Worm (Caenorhabditis elegans) whole organism, L1 larva: ENCODE results near the gene C16B8.2.

Source experiments
- C04F5.9 ChIP-seq: sonication (generic microtip); optimal IDR thresholded peaks from 2 replicates; lab custom pipeline; 2016; ENCODE audit warnings: missing genetic modification characterization, missing compliant biosample characterization
- C34B4.2 ChIP-seq: sonication (generic microtip); optimal IDR thresholded peaks from 2 replicates; lab custom pipeline; 2017; ENCODE audit warnings: mild to moderate bottlenecking, missing genetic modification characterization, missing compliant biosample characterization
- aha-1 ChIP-seq: fragments of 150-350 bp; optimal IDR thresholded peaks from 2 replicates; lab custom pipeline; 2014; ENCODE audit warnings: missing biosample characterization, missing genetic modification characterization
- aly-2 ChIP-seq: fragments of 150-350 bp; optimal IDR thresholded peaks from 2 replicates; lab custom pipeline; 2014; ENCODE audit warnings: missing biosample characterization, missing genetic modification characterization
- ama-1 ChIP-seq: fragments of 150-350 bp; optimal IDR thresholded peaks from 2 replicates; lab custom pipeline; 2014
- ceh-8 ChIP-seq: fragments of 200-800 bp; sonication (Bioruptor generic); optimal IDR thresholded peaks from 2 replicates; lab custom pipeline; 2018; ENCODE audit warnings: mild to moderate bottlenecking, missing genetic modification characterization, moderate library complexity, missing compliant biosample characterization
- ceh-90 ChIP-seq: sonication (generic microtip); optimal IDR thresholded peaks from 2 replicates; lab custom pipeline; 2016; ENCODE audit warnings: missing genetic modification characterization, missing compliant biosample characterization
- dpl-1 ChIP-seq, 3 experiments: fragments of 150-350 bp in 2 of 3; sonication (generic microtip) in 1 of 3; optimal IDR thresholded peaks; 2 replicates each; lab custom pipeline; 2014 to 2017; ENCODE audit warnings: missing biosample characterization in 3 of 3, missing genetic modification characterization in 3 of 3, missing genetic modification reagents in 3 of 3
- efl-1 ChIP-seq, 4 experiments: fragments of 150-350 bp; optimal IDR thresholded peaks in 3 of 4; peaks in 1 of 4; 1 replicate in 1 of 4; 2 replicates in 3 of 4; lab custom pipeline; 2014; ENCODE audit warnings: missing biosample characterization in 2 of 4, missing genetic modification characterization in 2 of 4, missing genetic modification reagents in 2 of 4
- elt-2 ChIP-seq: sonication (generic microtip); optimal IDR thresholded peaks from 2 replicates; lab custom pipeline; 2016; ENCODE audit warnings: missing genetic modification characterization, mild to moderate bottlenecking, inconsistent platforms, missing compliant biosample characterization, missing genetic modification reagents
- elt-3 ChIP-seq, 6 experiments: fragments of 150-350 bp in 1 of 6; sonication (generic microtip); optimal IDR thresholded peaks; 2 replicates each; lab custom pipeline; 2017 to 2018; ENCODE audit warnings: missing biosample characterization in 6 of 6, missing genetic modification characterization in 6 of 6, inconsistent platforms in 1 of 6
- fkh-4 ChIP-seq: sonication (generic microtip); optimal IDR thresholded peaks from 2 replicates; lab custom pipeline; 2016; ENCODE audit warnings: missing compliant biosample characterization, missing genetic modification characterization, borderline replicate concordance
- fkh-8 ChIP-seq: sonication (generic microtip); optimal IDR thresholded peaks from 2 replicates; lab custom pipeline; 2016; ENCODE audit warnings: mild to moderate bottlenecking, missing genetic modification characterization, missing compliant biosample characterization
- fos-1 ChIP-seq: fragments of 150-350 bp; optimal IDR thresholded peaks from 2 replicates; lab custom pipeline; 2014; ENCODE audit warnings: missing biosample characterization, missing genetic modification characterization
- grh-1 ChIP-seq: fragments of 200-800 bp; sonication (Bioruptor generic); IDR thresholded peaks from 2 replicates; pipeline ENCODE4 v1.3.6; 2022; ENCODE audit warnings: missing genetic modification reagents, missing genetic modification characterization, missing compliant biosample characterization
- hlh-17 ChIP-seq: fragments of 200-800 bp; sonication (Bioruptor generic); optimal IDR thresholded peaks from 2 replicates; lab custom pipeline; 2018; ENCODE audit warnings: missing genetic modification characterization, mild to moderate bottlenecking, missing compliant biosample characterization, moderate library complexity, borderline replicate concordance
- hlh-4 ChIP-seq: sonication (generic microtip); optimal IDR thresholded peaks from 2 replicates; lab custom pipeline; 2016; ENCODE audit warnings: mild to moderate bottlenecking, missing genetic modification characterization, missing compliant biosample characterization
- lin-13 ChIP-seq: fragments of 150-350 bp; optimal IDR thresholded peaks from 2 replicates; lab custom pipeline; 2014; ENCODE audit warnings: missing biosample characterization, missing genetic modification reagents, missing genetic modification characterization
- lin-15B ChIP-seq: fragments of 150-350 bp; sonication (generic microtip); optimal IDR thresholded peaks from 3 replicates; lab custom pipeline; 2014; ENCODE audit warnings: missing biosample characterization, missing genetic modification characterization
- lin-35 ChIP-seq, 2 experiments: fragments of 150-350 bp; optimal IDR thresholded peaks; 2 replicates each; lab custom pipeline; 2014; ENCODE audit warnings: missing biosample characterization in 2 of 2, missing genetic modification characterization in 2 of 2, missing genetic modification reagents in 2 of 2
- lin-39 ChIP-seq: fragments of 150-350 bp; optimal IDR thresholded peaks from 2 replicates; lab custom pipeline; 2014; ENCODE audit warnings: missing biosample characterization, missing genetic modification reagents, missing genetic modification characterization
- lir-3 ChIP-seq: sonication (generic microtip); optimal IDR thresholded peaks from 2 replicates; lab custom pipeline; 2016; ENCODE audit warnings: mild to moderate bottlenecking, missing genetic modification characterization, moderate library complexity, missing compliant biosample characterization; ENCODE audit not compliant: poor library complexity
- mdl-1 ChIP-seq, 2 experiments: fragments of 150-350 bp; optimal IDR thresholded peaks; 2 replicates each; lab custom pipeline; 2014 to 2017; ENCODE audit warnings: missing biosample characterization in 2 of 2, missing genetic modification characterization in 2 of 2, inconsistent platforms in 1 of 2
- mef-2 ChIP-seq: fragments of 150-350 bp; optimal IDR thresholded peaks from 2 replicates; lab custom pipeline; 2014; ENCODE audit warnings: missing biosample characterization, missing genetic modification characterization
- nhr-11 ChIP-seq: fragments of 150-350 bp; optimal IDR thresholded peaks from 2 replicates; lab custom pipeline; 2014; ENCODE audit warnings: missing biosample characterization, missing genetic modification characterization
- nhr-12 ChIP-seq: sonication (generic microtip); optimal IDR thresholded peaks from 2 replicates; lab custom pipeline; 2017; ENCODE audit warnings: missing biosample characterization, missing genetic modification characterization
- nhr-20 ChIP-seq: sonication (generic microtip); optimal IDR thresholded peaks from 2 replicates; lab custom pipeline; 2016; ENCODE audit warnings: mild to moderate bottlenecking, missing genetic modification characterization, missing compliant biosample characterization
- nhr-237 ChIP-seq: fragments of 150-350 bp; optimal IDR thresholded peaks from 2 replicates; lab custom pipeline; 2014; ENCODE audit warnings: missing biosample characterization, missing genetic modification characterization
- nhr-28 ChIP-seq: fragments of 150-350 bp; optimal IDR thresholded peaks from 2 replicates; lab custom pipeline; 2014; ENCODE audit warnings: missing biosample characterization, missing genetic modification characterization
- nhr-71 ChIP-seq: sonication (generic microtip); optimal IDR thresholded peaks from 2 replicates; lab custom pipeline; 2016; ENCODE audit warnings: mild to moderate bottlenecking, missing genetic modification characterization, moderate library complexity, missing compliant biosample characterization
- nhr-76 ChIP-seq: sonication (generic microtip); optimal IDR thresholded peaks from 2 replicates; lab custom pipeline; 2017; ENCODE audit warnings: missing biosample characterization, missing genetic modification characterization
- pag-3 ChIP-seq: sonication (generic microtip); optimal IDR thresholded peaks from 2 replicates; lab custom pipeline; 2017; ENCODE audit warnings: missing genetic modification characterization, mild to moderate bottlenecking, missing compliant biosample characterization, antibody characterized with exemption, borderline replicate concordance; ENCODE audit not compliant: insufficient read depth
- pax-3 ChIP-seq: fragments of 200-800 bp; sonication (Bioruptor generic); optimal IDR thresholded peaks from 2 replicates; lab custom pipeline; 2018; ENCODE audit warnings: mild to moderate bottlenecking, missing genetic modification characterization, moderate library complexity, missing compliant biosample characterization
- pqm-1 ChIP-seq: sonication (generic microtip); optimal IDR thresholded peaks from 3 replicates; lab custom pipeline; 2017; ENCODE audit warnings: missing biosample characterization, missing genetic modification characterization
- rnt-1 ChIP-seq: sonication (generic microtip); optimal IDR thresholded peaks from 2 replicates; lab custom pipeline; 2016; ENCODE audit warnings: mild to moderate bottlenecking, missing genetic modification characterization, moderate library complexity, missing compliant biosample characterization
- skn-1 ChIP-seq: fragments of 150-350 bp; optimal IDR thresholded peaks from 2 replicates; lab custom pipeline; 2014; ENCODE audit warnings: missing biosample characterization, missing genetic modification characterization
- snpc-4 ChIP-seq: fragments of 150-350 bp; optimal IDR thresholded peaks from 2 replicates; lab custom pipeline; 2014; ENCODE audit warnings: missing biosample characterization, missing genetic modification characterization
- sptf-1 ChIP-seq: fragments of 150-350 bp; optimal IDR thresholded peaks from 2 replicates; lab custom pipeline; 2014; ENCODE audit warnings: missing biosample characterization, missing genetic modification characterization
- swsn-7 ChIP-seq: sonication (generic microtip); optimal IDR thresholded peaks from 2 replicates; lab custom pipeline; 2016; ENCODE audit warnings: missing genetic modification characterization, missing compliant biosample characterization
- tbx-2 ChIP-seq: sonication (generic microtip); optimal IDR thresholded peaks from 2 replicates; lab custom pipeline; 2016; ENCODE audit warnings: missing genetic modification characterization, missing compliant biosample characterization
- tlp-1 ChIP-seq: fragments of 150-350 bp; optimal IDR thresholded peaks from 2 replicates; lab custom pipeline; 2014; ENCODE audit warnings: missing biosample characterization, missing genetic modification characterization
- unc-130 ChIP-seq: fragments of 150-350 bp; optimal IDR thresholded peaks from 2 replicates; lab custom pipeline; 2017; ENCODE audit warnings: missing biosample characterization, missing genetic modification characterization, inconsistent platforms
- unc-62 ChIP-seq: fragments of 150-350 bp; optimal IDR thresholded peaks from 2 replicates; lab custom pipeline; 2014; ENCODE audit warnings: missing biosample characterization, missing genetic modification reagents, missing genetic modification characterization
- unc-98 ChIP-seq: fragments of 200-800 bp; sonication (Bioruptor generic); IDR thresholded peaks from 2 replicates; pipeline ENCODE4 v1.3.6; 2022; ENCODE audit warnings: missing genetic modification characterization, missing compliant biosample characterization
- vab-15 ChIP-seq: sonication (generic microtip); optimal IDR thresholded peaks from 2 replicates; lab custom pipeline; 2017; ENCODE audit warnings: missing genotype, mild to moderate bottlenecking, missing genetic modification characterization, missing compliant biosample characterization
- zag-1 ChIP-seq: fragments of 150-350 bp; optimal IDR thresholded peaks from 2 replicates; lab custom pipeline; 2014; ENCODE audit warnings: missing biosample characterization, missing genetic modification characterization
- zip-4 ChIP-seq: fragments of 200-800 bp; sonication (Bioruptor generic); optimal IDR thresholded peaks from 2 replicates; lab custom pipeline; 2018; ENCODE audit warnings: mild to moderate bottlenecking, missing genetic modification characterization, moderate library complexity, missing compliant biosample characterization
- ztf-11 ChIP-seq, 2 experiments: sonication (generic microtip); optimal IDR thresholded peaks; 2 replicates each; lab custom pipeline; 2016 to 2017; ENCODE audit warnings: missing genetic modification characterization in 2 of 2, missing biosample characterization in 1 of 2, missing compliant biosample characterization in 1 of 2
- ztf-4 ChIP-seq: fragments of 150-350 bp; optimal IDR thresholded peaks from 2 replicates; lab custom pipeline; 2014; ENCODE audit warnings: missing biosample characterization, missing genetic modification characterization

C16B8.2 gene

DNA sequence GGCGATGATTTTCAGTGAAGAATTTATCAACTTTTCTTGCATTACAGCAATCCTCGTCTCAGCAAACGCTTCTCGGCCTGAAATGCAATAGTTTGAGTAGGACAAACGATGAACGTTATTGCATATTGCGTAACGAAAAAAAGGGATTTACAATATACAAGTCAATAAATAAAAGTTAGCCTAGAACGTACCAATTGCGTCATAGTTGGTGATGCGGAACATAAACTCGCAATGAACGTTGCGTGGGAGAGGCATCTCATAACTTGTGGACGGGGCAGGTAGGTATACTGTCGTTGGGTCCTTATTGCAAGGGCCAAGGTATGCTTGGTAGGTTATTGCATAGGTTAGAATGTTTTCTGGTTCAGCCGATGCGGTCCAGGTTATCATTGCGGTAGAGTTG is 4.6 kb upstream of the C16B8.2 start:
- TF ChIP-seq nhr-20 (tag; lab: Kevin White, UChicago) (no peak), unc-98 (GFP tag; lab: Robert Waterston, UW) (no peak), C34B4.2 (no peak), ztf-4 (tag; lab: Kevin White, UChicago) (no peak), nhr-76 (tag; lab: Kevin White, UChicago) (no peak), unc-62 (GFP tag; lab: Kevin White, UChicago) (no peak), snpc-4 (tag; lab: Kevin White, UChicago) (no peak), tbx-2 (tag; lab: Kevin White, UChicago) (no peak), swsn-7 (no peak), ceh-90 (no peak)

- TF ChIP-seq elt-3 (tag; optimal IDR thresholded peaks at IDR 0.05; lab: Kevin White, UChicago) (peak in 2 of 6 experiments; percentile 25 to 73), unc-130 (tag; lab: Kevin White, UChicago) (peak; percentile 87), nhr-11 (tag; lab: Kevin White, UChicago) (no peak), pag-3 (tag; lab: Kevin White, UChicago) (peak; percentile 24), fkh-4 (tag; lab: Kevin White, UChicago) (no peak), grh-1 (GFP tag; lab: Robert Waterston, UW) (peak; percentile 61; the same call in 1 of the 2 replicates), skn-1 (tag; lab: Kevin White, UChicago) (peak; percentile 62), nhr-28 (no peak), lir-3 (tag; lab: Kevin White, UChicago) (peak; percentile 33), mef-2 (tag; lab: Kevin White, UChicago) (no peak), pax-3 (tag; lab: Kevin White, UChicago) (peak; percentile 32), tlp-1 (no peak), snpc-4 (tag; lab: Kevin White, UChicago) (no peak), sptf-1 (no peak), unc-98 (GFP tag; lab: Robert Waterston, UW) (no peak; the same call in 1 of the 2 replicates), hlh-17 (no peak), fkh-8 (tag; lab: Kevin White, UChicago) (peak; percentile 60), nhr-12 (no peak), C04F5.9 (no peak), ztf-11 (tag; optimal IDR thresholded peaks at IDR 0.05; lab: Kevin White, UChicago) (peak in 1 of 2 experiments; percentile 49), vab-15 (tag; lab: Kevin White, UChicago) (no peak), unc-62 (GFP tag; lab: Kevin White, UChicago) (no peak), lin-13 (GFP tag; lab: Kevin White, UChicago) (peak; percentile 66), lin-39 (tag; lab: Kevin White, UChicago) (no peak), lin-15B (tag; lab: Kevin White, UChicago) (peak; percentile 12), rnt-1 (tag; lab: Kevin White, UChicago) (peak; percentile 83), mdl-1 (tag; optimal IDR thresholded peaks at IDR 0.05; lab: Kevin White, UChicago) (peak in 1 of 2 experiments; percentile 77), lin-35 (GFP tag; optimal IDR thresholded peaks at IDR 0.05; lab: Kevin White, UChicago) (peak; percentile 43 to 78), dpl-1 (GFP tag; optimal IDR thresholded peaks at IDR 0.05; lab: Kevin White, UChicago) (peak in 2 of 3 experiments; percentile 5 to 14), zag-1 (tag; lab: Kevin White, UChicago) (no peak), ama-1 (lab: Kevin White, UChicago) (no peak), ceh-8 (GFP tag; lab: Kevin White, UChicago) (no peak), elt-2 (tag; lab: Kevin White, UChicago) (peak; percentile 71), efl-1 (optimal IDR thresholded peaks at IDR 0.05; lab: Kevin White, UChicago) (peak; percentile 35 to 46), efl-1 (GFP tag; optimal IDR thresholded peaks at IDR 0.05 in 1 of 2; lab: Kevin White, UChicago) (peak; percentile 7 to 95), ztf-4 (tag; lab: Kevin White, UChicago) (peak; percentile 42), zip-4 (GFP tag; lab: Kevin White, UChicago) (peak; percentile 45), C34B4.2 (no peak), nhr-237 (tag; lab: Kevin White, UChicago) (no peak), fos-1 (tag; lab: Kevin White, UChicago) (peak; percentile 52), aly-2 (tag; lab: Kevin White, UChicago) (no peak), hlh-4 (tag; lab: Kevin White, UChicago) (no peak), pqm-1 (tag; lab: Kevin White, UChicago) (no peak), tbx-2 (tag; lab: Kevin White, UChicago) (peak; percentile 71), aha-1 (tag; lab: Kevin White, UChicago) (no peak), nhr-71 (tag; lab: Kevin White, UChicago) (peak; percentile 85), nhr-20 (tag; lab: Kevin White, UChicago) (peak; percentile 86)
Observed at ce11 chrX:3969980-3970403, 3.8 kb upstream of the C16B8.2 start.
